Worm (Caenorhabditis elegans): ENCODE results near the gene akt-1.

DNA sequence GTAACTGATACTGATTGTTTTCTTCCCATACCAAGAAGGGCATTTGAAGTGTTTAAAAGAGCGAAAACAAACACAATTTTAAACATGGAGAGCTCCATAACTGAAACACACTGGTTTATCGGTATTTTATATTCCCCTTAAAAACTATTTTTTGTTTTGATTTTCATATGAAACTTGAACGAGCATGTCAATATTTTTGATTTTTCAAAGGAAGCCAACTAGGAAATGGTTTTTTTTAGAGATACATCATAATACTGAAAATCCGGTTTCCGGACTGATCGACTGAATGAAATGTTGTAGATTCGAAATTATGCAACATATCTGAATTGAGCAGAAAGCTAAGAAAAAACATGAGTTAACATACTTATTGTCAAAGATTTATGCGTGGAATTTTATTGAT, 21.4 kb upstream of the akt-1 start, which contains the start of gene ttr-19:
- TF ChIP-seq skn-1 (tag; optimal IDR thresholded peaks at IDR 0.05) (no peak), zip-11 (GFP tag; IDR thresholded peaks at IDR 0.05) (no peak), attf-4 (tag; optimal IDR thresholded peaks at IDR 0.05) (no peak), egl-43 (GFP tag; IDR thresholded peaks at IDR 0.05) (no peak), ceh-28 (tag; optimal IDR thresholded peaks at IDR 0.05) (no peak), lin-15B (tag; optimal IDR thresholded peaks at IDR 0.05) (no peak), nhr-76 (tag; optimal IDR thresholded peaks at IDR 0.05) (no peak), ZK337.2 (GFP tag; IDR thresholded peaks at IDR 0.05) (no peak), dpl-1 (GFP tag; optimal IDR thresholded peaks at IDR 0.05) (no peak), mdl-1 (tag; optimal IDR thresholded peaks at IDR 0.05) (no peak)

Data from whole organism, L4 larva.